Worm (Caenorhabditis elegans) whole organism, L3 larva: ENCODE data around the gene nhr-27.

Experiments
- R02D3.7 ChIP-seq: fragments of 150-350 bp; optimal IDR thresholded peaks from 2 replicates; lab custom pipeline; 2014; ENCODE audit warnings: missing biosample characterization, missing genetic modification characterization
- ZK546.5 ChIP-seq: sonication (generic microtip); optimal IDR thresholded peaks from 2 replicates; lab custom pipeline; 2017; ENCODE audit warnings: missing biosample characterization, missing genetic modification characterization
- aly-2 ChIP-seq: fragments of 150-350 bp; optimal IDR thresholded peaks from 2 replicates; lab custom pipeline; 2014; ENCODE audit warnings: missing biosample characterization, missing genetic modification characterization
- egl-27 ChIP-seq: sonication (generic microtip); optimal IDR thresholded peaks from 4 replicates; lab custom pipeline; 2017; ENCODE audit warnings: missing biosample characterization, missing genetic modification reagents, missing genetic modification characterization
- egl-5 ChIP-seq: fragments of 150-350 bp; optimal IDR thresholded peaks from 2 replicates; lab custom pipeline; 2017; ENCODE audit warnings: missing biosample characterization, missing genetic modification reagents, missing genetic modification characterization, inconsistent platforms
- elt-1 ChIP-seq: fragments of 150-350 bp; optimal IDR thresholded peaks from 2 replicates; lab custom pipeline; 2014; ENCODE audit warnings: missing biosample characterization, missing genetic modification characterization
- elt-2 ChIP-seq: sonication (generic microtip); optimal IDR thresholded peaks from 2 replicates; lab custom pipeline; 2016; ENCODE audit warnings: missing genetic modification reagents, mild to moderate bottlenecking, missing genetic modification characterization, missing compliant biosample characterization
- elt-3 ChIP-seq, 3 experiments: fragments of 150-350 bp in 1 of 3; sonication (generic microtip) in 2 of 3; optimal IDR thresholded peaks; 2 replicates in 2 of 3; 4 replicates in 1 of 3; lab custom pipeline; 2014 to 2017; ENCODE audit warnings: missing biosample characterization in 3 of 3, missing genetic modification characterization in 3 of 3
- eor-1 ChIP-seq, 2 experiments: fragments of 150-350 bp; optimal IDR thresholded peaks; 2 replicates each; lab custom pipeline; 2014 to 2018; ENCODE audit warnings: missing biosample characterization in 2 of 2, missing genetic modification characterization in 2 of 2
- fkh-10 ChIP-seq: sonication (generic microtip); optimal IDR thresholded peaks from 2 replicates; lab custom pipeline; 2017; ENCODE audit warnings: missing biosample characterization, missing genetic modification reagents, missing genetic modification characterization
- fkh-2 ChIP-seq: fragments of 150-350 bp; optimal IDR thresholded peaks from 2 replicates; lab custom pipeline; 2014; ENCODE audit warnings: missing biosample characterization, missing genetic modification reagents, missing genetic modification characterization
- fos-1 ChIP-seq: fragments of 150-350 bp; optimal IDR thresholded peaks from 2 replicates; lab custom pipeline; 2014; ENCODE audit warnings: missing biosample characterization, missing genetic modification characterization
- hmg-11 ChIP-seq: sonication (generic microtip); optimal IDR thresholded peaks from 2 replicates; lab custom pipeline; 2016; ENCODE audit warnings: missing genetic modification characterization, missing compliant biosample characterization
- jun-1 ChIP-seq: fragments of 150-350 bp; optimal IDR thresholded peaks from 2 replicates; lab custom pipeline; 2014; ENCODE audit warnings: missing biosample characterization, missing genetic modification reagents, missing genetic modification characterization
- lin-15B ChIP-seq: fragments of 150-350 bp; optimal IDR thresholded peaks from 2 replicates; lab custom pipeline; 2014; ENCODE audit warnings: missing biosample characterization, missing genetic modification characterization
- lin-39 ChIP-seq: fragments of 150-350 bp; optimal IDR thresholded peaks from 2 replicates; lab custom pipeline; 2018; ENCODE audit warnings: missing biosample characterization, missing genetic modification reagents, missing genetic modification characterization
- lsy-12 ChIP-seq: sonication (generic microtip); optimal IDR thresholded peaks from 2 replicates; lab custom pipeline; 2016; ENCODE audit warnings: mild to moderate bottlenecking, missing genetic modification characterization, missing compliant biosample characterization
- mdl-1 ChIP-seq: fragments of 150-350 bp; optimal IDR thresholded peaks from 2 replicates; lab custom pipeline; 2014; ENCODE audit warnings: missing biosample characterization, missing genetic modification characterization
- mml-1 ChIP-seq: fragments of 150-350 bp; sonication (generic microtip); optimal IDR thresholded peaks from 3 replicates; lab custom pipeline; 2014; ENCODE audit warnings: missing biosample characterization, missing genetic modification characterization
- nfya-1 ChIP-seq: sonication (generic microtip); optimal IDR thresholded peaks from 2 replicates; lab custom pipeline; 2017; ENCODE audit warnings: missing genetic modification characterization, mild to moderate bottlenecking, missing compliant biosample characterization, antibody characterized with exemption, moderate library complexity; ENCODE audit not compliant: insufficient read depth
- nhr-11 ChIP-seq: fragments of 150-350 bp; optimal IDR thresholded peaks from 2 replicates; lab custom pipeline; 2014; ENCODE audit warnings: missing biosample characterization, missing genetic modification characterization
- nhr-23 ChIP-seq: fragments of 150-350 bp; optimal IDR thresholded peaks from 2 replicates; lab custom pipeline; 2014; ENCODE audit warnings: missing biosample characterization, missing genetic modification reagents, missing genetic modification characterization
- nhr-25 ChIP-seq: sonication (generic microtip); optimal IDR thresholded peaks from 2 replicates; lab custom pipeline; 2017; ENCODE audit warnings: missing biosample characterization, missing genetic modification characterization
- nhr-28 ChIP-seq: fragments of 150-350 bp; optimal IDR thresholded peaks from 2 replicates; lab custom pipeline; 2014; ENCODE audit warnings: missing biosample characterization, missing genetic modification characterization
- nhr-43 ChIP-seq: sonication (generic microtip); optimal IDR thresholded peaks from 2 replicates; lab custom pipeline; 2016; ENCODE audit warnings: mild to moderate bottlenecking, missing genetic modification characterization, missing compliant biosample characterization; ENCODE audit not compliant: poor library complexity, severe bottlenecking
- nhr-67 ChIP-seq: fragments of 150-350 bp; optimal IDR thresholded peaks from 2 replicates; lab custom pipeline; 2014; ENCODE audit warnings: missing biosample characterization, missing genetic modification characterization
- nhr-76 ChIP-seq: fragments of 150-350 bp; sonication (generic microtip); optimal IDR thresholded peaks from 5 replicates; lab custom pipeline; 2014; ENCODE audit warnings: missing biosample characterization, missing genetic modification characterization
- nhr-77 ChIP-seq: fragments of 150-350 bp; optimal IDR thresholded peaks from 2 replicates; lab custom pipeline; 2014; ENCODE audit warnings: missing biosample characterization, missing genetic modification characterization
- pha-4 ChIP-seq: fragments of 150-350 bp; optimal IDR thresholded peaks from 2 replicates; lab custom pipeline; 2014; ENCODE audit warnings: missing biosample characterization, missing genetic modification reagents, missing genetic modification characterization
- pqm-1 ChIP-seq: fragments of 150-350 bp; optimal IDR thresholded peaks from 2 replicates; lab custom pipeline; 2017; ENCODE audit warnings: missing biosample characterization, missing genetic modification characterization, inconsistent platforms
- sea-2 ChIP-seq: fragments of 150-350 bp; sonication (generic microtip); optimal IDR thresholded peaks from 4 replicates; lab custom pipeline; 2014; ENCODE audit warnings: missing biosample characterization, missing genetic modification reagents, missing genetic modification characterization
- skn-1 ChIP-seq: fragments of 150-350 bp; optimal IDR thresholded peaks from 2 replicates; lab custom pipeline; 2014; ENCODE audit warnings: missing biosample characterization, missing genetic modification characterization
- snpc-4 ChIP-seq: fragments of 150-350 bp; optimal IDR thresholded peaks from 2 replicates; lab custom pipeline; 2014; ENCODE audit warnings: missing biosample characterization, missing genetic modification characterization
- unc-39 ChIP-seq: sonication (generic microtip); optimal IDR thresholded peaks from 4 replicates; lab custom pipeline; 2017; ENCODE audit warnings: missing biosample characterization, missing genetic modification characterization
- unc-62 ChIP-seq: fragments of 150-350 bp; sonication (generic microtip); optimal IDR thresholded peaks from 4 replicates; lab custom pipeline; 2014; ENCODE audit warnings: missing biosample characterization, missing genetic modification reagents, missing genetic modification characterization
- zag-1 ChIP-seq: fragments of 150-350 bp; optimal IDR thresholded peaks from 2 replicates; lab custom pipeline; 2014; ENCODE audit warnings: missing biosample characterization, missing genetic modification characterization

Gene nhr-27

DNA sequence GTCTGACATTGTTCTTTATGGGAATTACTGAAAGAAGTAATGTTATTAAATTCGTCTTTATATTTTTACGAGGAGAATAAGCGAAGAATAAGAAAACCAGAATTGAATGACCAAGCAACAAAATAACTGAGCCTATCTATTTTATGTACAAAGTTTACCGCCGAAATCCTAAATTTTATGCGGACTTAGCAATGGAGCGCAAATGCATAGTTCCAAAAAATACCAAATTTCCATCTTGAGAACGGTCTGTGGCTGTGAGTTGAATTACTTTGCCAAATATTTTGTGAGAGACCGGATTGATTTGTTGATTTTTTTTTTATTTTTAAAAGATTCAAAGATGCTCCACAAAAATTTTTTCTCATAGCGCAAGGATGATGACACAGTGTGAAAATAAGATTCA lies 44.5 kb upstream of the nhr-27 start, which contains the start of gene chd-3:
Gene chd-3, minus strand, starts transcription at position 27 of the 400 bp plus-strand sequence.
- TF ChIP-seq ZK546.5 (tag; lab: Kevin White, UChicago), result no peak
- TF ChIP-seq elt-1, result no peak
- no peak for TF ChIP-seq elt-3 (tag; optimal IDR thresholded peaks at IDR 0.05; lab: Kevin White, UChicago)
- no peak for TF ChIP-seq R02D3.7 (tag; lab: Kevin White, UChicago)
- no peak for TF ChIP-seq nhr-76 (tag; lab: Kevin White, UChicago)
- no peak for TF ChIP-seq skn-1 (tag; lab: Kevin White, UChicago)
- no peak for TF ChIP-seq fkh-10 (GFP tag; lab: Kevin White, UChicago)
- no peak for TF ChIP-seq aly-2 (tag; lab: Kevin White, UChicago)
- TF ChIP-seq fkh-2, result no peak
- no peak for TF ChIP-seq nhr-28 (tag; lab: Kevin White, UChicago)
- no peak for TF ChIP-seq mdl-1 (tag; lab: Kevin White, UChicago)
- no peak for TF ChIP-seq jun-1 (tag; lab: Kevin White, UChicago)
- no peak for TF ChIP-seq fos-1
- TF ChIP-seq nhr-23 (tag; lab: Kevin White, UChicago), result no peak

DNA sequence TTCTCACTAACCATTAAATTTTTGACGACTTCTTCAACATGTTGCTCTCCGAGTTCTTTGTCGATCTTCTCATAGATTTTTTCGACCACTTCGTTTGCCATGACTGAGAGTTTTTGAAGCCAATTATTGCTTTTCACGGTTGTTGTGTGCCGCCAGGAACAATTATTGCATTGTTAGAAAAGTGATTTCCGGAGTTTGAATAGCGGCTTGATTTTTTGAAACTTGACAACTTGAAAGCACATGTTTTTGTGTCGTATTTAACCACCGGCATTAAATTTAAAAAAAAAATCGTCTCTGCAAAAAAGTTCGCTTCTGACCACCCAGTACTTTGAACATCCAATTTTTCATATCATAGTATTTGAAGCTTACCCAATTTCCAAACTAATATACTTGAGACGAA lies 37.9 kb upstream of the nhr-27 start, which contains the start of gene C52G5.3:
Gene C52G5.3, minus strand, starts transcription at position 101 of the 400 bp plus-strand sequence.
- TF ChIP-seq egl-5 (no peak), fos-1 (no peak), nhr-11 (tag; lab: Kevin White, UChicago) (no peak), nhr-25 (tag; lab: Kevin White, UChicago) (no peak)

DNA sequence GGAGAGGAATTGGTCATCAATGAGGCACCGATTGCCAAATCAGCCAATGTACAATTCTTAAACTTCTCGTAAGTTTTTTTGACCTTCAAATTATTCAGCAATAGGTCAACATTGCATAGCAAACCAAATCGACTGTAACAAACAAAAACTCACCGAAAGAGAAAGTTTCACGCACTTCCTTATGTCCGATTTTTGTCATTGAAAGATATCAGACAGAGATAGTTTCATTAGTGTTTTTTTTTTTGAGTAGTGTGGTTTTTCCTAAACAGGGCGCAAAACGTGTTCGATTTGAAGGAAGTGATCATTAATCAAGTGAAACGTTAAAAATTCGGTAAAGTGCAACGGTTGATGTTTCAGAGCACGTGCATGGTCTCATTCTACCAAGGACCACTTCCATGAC lies 36.1 kb upstream of the nhr-27 start:
- no peak for TF ChIP-seq snpc-4 (tag; lab: Kevin White, UChicago)
- no peak for TF ChIP-seq skn-1 (tag; lab: Kevin White, UChicago)
- peak; percentile 21 for TF ChIP-seq egl-27 (tag; lab: Kevin White, UChicago)
- TF ChIP-seq nhr-43 (tag; lab: Kevin White, UChicago), result peak; percentile 66
- TF ChIP-seq nfya-1 (tag; lab: Kevin White, UChicago), result peak; percentile 3
- peak in 1 of 3 experiments; percentile 16 for TF ChIP-seq elt-3 (tag; optimal IDR thresholded peaks at IDR 0.05; lab: Kevin White, UChicago)
- peak; percentile 84 for TF ChIP-seq nhr-23 (tag; lab: Kevin White, UChicago)
- TF ChIP-seq elt-1, result peak; percentile 56
- peak; percentile 92 for TF ChIP-seq nhr-25 (tag; lab: Kevin White, UChicago)

DNA sequence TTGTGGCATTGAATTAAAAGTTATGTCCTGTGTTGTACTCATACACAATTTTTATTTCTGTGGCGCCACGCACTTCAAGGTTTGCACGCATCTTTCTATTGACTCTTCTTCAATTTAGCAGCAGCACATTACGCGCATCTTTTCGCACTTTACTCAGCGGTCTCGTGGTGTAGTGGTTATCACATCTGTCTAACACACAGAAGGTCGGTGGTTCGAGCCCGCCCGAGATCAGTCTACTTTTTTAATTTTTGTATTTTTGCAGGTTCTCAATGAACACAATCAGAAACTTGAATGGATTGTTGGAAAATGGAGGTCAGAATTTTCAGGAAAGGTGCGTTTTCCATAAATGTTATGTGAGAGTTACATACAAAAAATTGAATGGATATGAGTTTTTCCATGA lies 35.4 kb upstream of the nhr-27 start:
- TF ChIP-seq lsy-12 (peak; percentile 6), jun-1 (tag; lab: Kevin White, UChicago) (peak; percentile 21), nhr-77 (tag; lab: Kevin White, UChicago) (no peak), nfya-1 (tag; lab: Kevin White, UChicago) (peak; percentile 25), eor-1 (tag; optimal IDR thresholded peaks at IDR 0.05; lab: Kevin White, UChicago) (no peak), fos-1 (no peak), skn-1 (tag; lab: Kevin White, UChicago) (no peak), pha-4 (tag; lab: Kevin White, UChicago) (no peak), hmg-11 (peak; percentile 0), mml-1 (tag; lab: Kevin White, UChicago) (no peak), lin-15B (tag; lab: Kevin White, UChicago) (no peak), elt-2 (peak; percentile 38), unc-62 (GFP tag; lab: Kevin White, UChicago) (no peak), ZK546.5 (tag; lab: Kevin White, UChicago) (no peak), zag-1 (tag; lab: Kevin White, UChicago) (no peak), sea-2 (GFP tag; lab: Kevin White, UChicago) (no peak), pqm-1 (tag; lab: Kevin White, UChicago) (no peak), nhr-67 (tag; lab: Kevin White, UChicago) (no peak), elt-3 (tag; optimal IDR thresholded peaks at IDR 0.05; lab: Kevin White, UChicago) (no peak), nhr-43 (tag; lab: Kevin White, UChicago) (peak; percentile 48), lin-39 (tag; lab: Kevin White, UChicago) (no peak), egl-27 (tag; lab: Kevin White, UChicago) (no peak), unc-39 (tag; lab: Kevin White, UChicago) (no peak), fkh-10 (GFP tag; lab: Kevin White, UChicago) (no peak)
